Worm (Caenorhabditis elegans): ENCODE data around the gene Y24D9A.6.
A peak's percentile ranks its signal among the peaks of the same experiment; 100 is the strongest.

DNA sequence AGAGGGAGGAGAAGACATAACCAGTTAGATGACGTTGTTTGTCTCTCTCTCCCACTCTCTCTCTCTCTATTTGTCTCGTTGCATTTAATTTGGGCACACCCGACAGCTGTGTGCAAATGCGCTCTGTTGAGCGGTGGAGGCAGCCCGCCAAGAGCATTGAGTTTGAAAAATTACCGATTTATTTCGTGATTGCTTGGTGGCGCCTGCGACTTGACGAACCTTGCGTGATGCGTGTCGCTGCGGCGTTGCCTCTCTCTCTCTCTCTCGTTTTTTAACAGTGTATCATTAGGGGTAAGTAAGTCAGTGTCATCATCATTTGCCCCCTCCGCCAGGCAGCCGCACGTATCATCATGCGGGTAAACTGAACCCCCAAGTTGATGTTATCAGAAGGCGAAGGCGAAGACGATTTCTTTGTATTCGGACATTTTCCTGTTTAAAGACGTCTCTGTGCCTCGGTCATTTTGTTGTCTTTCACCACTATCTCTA is 5.9 kb upstream of the Y24D9A.6 start:
- TF ChIP-seq ceh-13 (GFP tag; optimal IDR thresholded peaks at IDR 0.05) (no peak), hmbx-1 (tag; optimal IDR thresholded peaks at IDR 0.05) (no peak), ama-1 (optimal IDR thresholded peaks at IDR 0.05) (no peak), ceh-36 (tag; optimal IDR thresholded peaks at IDR 0.05) (no peak), tbx-11 (GFP tag; IDR thresholded peaks at IDR 0.05) (0 out of 2 replicates have a peak, but pooled peaks have one; percentile 33), F13C5.2 (tag; optimal IDR thresholded peaks at IDR 0.05) (peak; percentile 71), tbx-37 (GFP tag; conservative IDR thresholded peaks at IDR 0.05) (no peak), pes-1 (GFP tag; IDR thresholded peaks at IDR 0.05) (no peak), flt-1 (GFP tag; IDR thresholded peaks at IDR 0.05) (no peak), hmg-4 (GFP tag; optimal IDR thresholded peaks at IDR 0.05) (no peak), aly-1 (tag; optimal IDR thresholded peaks at IDR 0.05) (no peak), B0310.2 (tag; optimal IDR thresholded peaks at IDR 0.05) (no peak), scrt-1 (GFP tag; IDR thresholded peaks at IDR 0.05) (no peak)
